Worm (Caenorhabditis elegans): ENCODE results near the gene nhr-283.

Gene nhr-283

ce11 chrV:15796087-15796486 lies 19.5 kb upstream of the nhr-283 start, which contains the start of gene nhr-223:
Gene nhr-223 (plus strand): TSS chrV:15796387.
- TF ChIP-seq dmd-4 (tag; optimal IDR thresholded peaks at IDR 0.05) (no peak), alr-1 (tag; optimal IDR thresholded peaks at IDR 0.05) (no peak), ceh-16 (tag; optimal IDR thresholded peaks at IDR 0.05) (no peak), lin-13 (GFP tag; optimal IDR thresholded peaks at IDR 0.05) (no peak), nhr-25 (tag; optimal IDR thresholded peaks at IDR 0.05) (no peak), ama-1 (optimal IDR thresholded peaks at IDR 0.05) (no peak), unc-55 (GFP tag; optimal IDR thresholded peaks at IDR 0.05) (no peak), crh-2 (tag; optimal IDR thresholded peaks at IDR 0.05) (no peak), nhr-21 (tag; optimal IDR thresholded peaks at IDR 0.05) (no peak), aly-2 (tag; optimal IDR thresholded peaks at IDR 0.05) (no peak), unc-62 (GFP tag; optimal IDR thresholded peaks at IDR 0.05) (no peak), snpc-4 (tag; optimal IDR thresholded peaks at IDR 0.05) (no peak), mab-5 (tag; optimal IDR thresholded peaks at IDR 0.05) (no peak), nhr-237 (tag; optimal IDR thresholded peaks at IDR 0.05) (no peak), ztf-1 (GFP tag; conservative IDR thresholded peaks at IDR 0.05) (no peak), F13H6.1 (tag; optimal IDR thresholded peaks at IDR 0.05) (no peak), nhr-23 (tag; optimal IDR thresholded peaks at IDR 0.05) (no peak), lin-39 (tag; optimal IDR thresholded peaks at IDR 0.05) (no peak)

ce11 chrV:15793270-15793669 lies 16.7 kb upstream of the nhr-283 start, which contains the start of gene T26E4.7:
Gene T26E4.7 (plus strand): TSS chrV:15793570.
- TF ChIP-seq unc-62 (GFP tag; optimal IDR thresholded peaks at IDR 0.05) (no peak), nhr-21 (tag; optimal IDR thresholded peaks at IDR 0.05) (no peak)

ce11 chrV:15792409-15792808 lies 15.9 kb upstream of the nhr-283 start, which contains the start of gene T26E4.4:
Gene T26E4.4 (minus strand): TSS chrV:15792509.
- TF ChIP-seq nhr-21 (tag; optimal IDR thresholded peaks at IDR 0.05) = no peak
- TF ChIP-seq dmd-4 (tag; optimal IDR thresholded peaks at IDR 0.05) = no peak
- no peak for TF ChIP-seq alr-1 (tag; optimal IDR thresholded peaks at IDR 0.05)
- TF ChIP-seq ZK546.5 (tag; optimal IDR thresholded peaks at IDR 0.05) = no peak
- TF ChIP-seq unc-55 (GFP tag; optimal IDR thresholded peaks at IDR 0.05) = no peak
- TF ChIP-seq lin-39 (tag; optimal IDR thresholded peaks at IDR 0.05) = no peak
- TF ChIP-seq ztf-11 (tag; optimal IDR thresholded peaks at IDR 0.05) = no peak
- TF ChIP-seq ceh-16 (tag; optimal IDR thresholded peaks at IDR 0.05) = no peak
- TF ChIP-seq lsy-2 (tag; optimal IDR thresholded peaks at IDR 0.05) = no peak

ce11 chrV:15782494-15782893 lies 5.9 kb upstream of the nhr-283 start, which contains the start of gene T26E4.3:
Gene T26E4.3 (plus strand): TSS chrV:15782794.
- TF ChIP-seq nhr-21 (tag; optimal IDR thresholded peaks at IDR 0.05) (no peak), elt-1 (tag; optimal IDR thresholded peaks at IDR 0.05) (no peak), lsy-2 (tag; optimal IDR thresholded peaks at IDR 0.05) (no peak), R02D3.7 (tag; optimal IDR thresholded peaks at IDR 0.05) (no peak), nhr-11 (tag; optimal IDR thresholded peaks at IDR 0.05) (no peak), lin-39 (tag; optimal IDR thresholded peaks at IDR 0.05) (no peak), peb-1 (tag; optimal IDR thresholded peaks at IDR 0.05) (no peak), Y55F3AM.14 (GFP tag; optimal IDR thresholded peaks at IDR 0.05) (no peak), nhr-10 (tag; optimal IDR thresholded peaks at IDR 0.05) (no peak), ZK546.5 (tag; optimal IDR thresholded peaks at IDR 0.05) (no peak), zag-1 (tag; optimal IDR thresholded peaks at IDR 0.05) (no peak), nhr-6 (tag; optimal IDR thresholded peaks at IDR 0.05) (no peak), lin-11 (tag; optimal IDR thresholded peaks at IDR 0.05) (no peak)

ce11 chrV:15781086-15781485 lies 4.5 kb upstream of the nhr-283 start, which contains the start of gene T26E4.2:
Gene T26E4.2 (plus strand): TSS chrV:15781386.
- TF ChIP-seq R02D3.7 (tag; optimal IDR thresholded peaks at IDR 0.05) (no peak), nhr-10 (tag; optimal IDR thresholded peaks at IDR 0.05) (no peak), Y55F3AM.14 (GFP tag; optimal IDR thresholded peaks at IDR 0.05) (no peak), blmp-1 (tag; optimal IDR thresholded peaks at IDR 0.05; ENCODE audit: insufficient read depth) (no peak), dmd-4 (tag; optimal IDR thresholded peaks at IDR 0.05) (no peak), elt-1 (tag; optimal IDR thresholded peaks at IDR 0.05) (no peak), lin-13 (GFP tag; optimal IDR thresholded peaks at IDR 0.05) (no peak), nhr-12 (tag; optimal IDR thresholded peaks at IDR 0.05) (no peak), mab-5 (tag; optimal IDR thresholded peaks at IDR 0.05) (no peak), sma-9 (GFP tag; optimal IDR thresholded peaks at IDR 0.05) (no peak), sma-9 (tag; optimal IDR thresholded peaks at IDR 0.05) (no peak), ZK546.5 (tag; optimal IDR thresholded peaks at IDR 0.05) (no peak), gmeb-1 (tag; optimal IDR thresholded peaks at IDR 0.05) (no peak)
